Fruit fly (Drosophila melanogaster) whole organism, wandering third instar larva: Measurements from ENCODE around the gene CstF50.

Source experiments
- HLH106 ChIP-seq: fragments of 200-800 bp; optimal IDR thresholded peaks from 3 replicates; lab custom pipeline; 2019; ENCODE audit warnings: missing biosample characterization, mild to moderate bottlenecking, missing genetic modification characterization, moderate library complexity
- Hr78 ChIP-seq: fragments of >200 bp; optimal IDR thresholded peaks from 2 replicates; lab custom pipeline; 2017; ENCODE audit warnings: missing biosample characterization, missing genetic modification characterization
- br ChIP-seq: fragments of 200-800 bp; sonication (Bioruptor generic); optimal IDR thresholded peaks from 2 replicates; lab custom pipeline; 2016; ENCODE audit warnings: missing biosample characterization, missing genetic modification characterization
- fru ChIP-seq: fragments of 200-800 bp; sonication (Bioruptor generic); optimal IDR thresholded peaks from 3 replicates; lab custom pipeline; 2016; ENCODE audit warnings: missing biosample characterization, mild to moderate bottlenecking, missing genetic modification characterization
- lola ChIP-seq: fragments of >200 bp; optimal IDR thresholded peaks from 2 replicates; lab custom pipeline; 2017; ENCODE audit warnings: missing biosample characterization, missing genetic modification characterization
- sv ChIP-seq: fragments of 200-800 bp; sonication (Bioruptor generic); optimal IDR thresholded peaks from 3 replicates; lab custom pipeline; 2016; ENCODE audit warnings: missing biosample characterization, missing genetic modification characterization
- tai ChIP-seq: sonication (Bioruptor generic); optimal IDR thresholded peaks from 2 replicates; lab custom pipeline; 2016; ENCODE audit warnings: missing biosample characterization, missing genetic modification characterization
- usp ChIP-seq: fragments of >200 bp; optimal IDR thresholded peaks from 2 replicates; lab custom pipeline; 2017; ENCODE audit warnings: missing biosample characterization, missing genetic modification characterization
- woc ChIP-seq: sonication (Bioruptor generic); optimal IDR thresholded peaks from 2 replicates; lab custom pipeline; 2016; ENCODE audit warnings: missing biosample characterization, mild to moderate bottlenecking, missing genetic modification characterization

dm6 chr3R:31743279-31743678 is 6.5 kb upstream of the CstF50 start, which contains the start of gene Tbca:
- TF ChIP-seq Hr78 (GFP tag; lab: Kevin White, UChicago), result no peak
- TF ChIP-seq tai (GFP tag; lab: Kevin White, UChicago), result no peak
- TF ChIP-seq sv (GFP tag; lab: Kevin White, UChicago), result no peak
- no peak for TF ChIP-seq woc (GFP tag; lab: Kevin White, UChicago)
- TF ChIP-seq fru, result no peak
- TF ChIP-seq br (GFP tag; lab: Kevin White, UChicago), result no peak
- TF ChIP-seq HLH106, result no peak
- TF ChIP-seq usp (GFP tag; lab: Kevin White, UChicago), result no peak
- TF ChIP-seq lola (GFP tag; lab: Kevin White, UChicago), result no peak
